Fruit fly (Drosophila melanogaster) whole organism, embryonic: ENCODE data around the gene CG5157.

ENCODE experiments used
- CG10321 ChIP-seq: fragments of 200-800 bp; sonication (Bioruptor generic); IDR thresholded peaks from 2 replicates; pipeline ENCODE4 v1.3.6; 2022; ENCODE audit warnings: missing biosample characterization, missing genetic modification characterization
- CG10431 ChIP-seq: fragments of 200-800 bp; sonication (Bioruptor generic); optimal IDR thresholded peaks from 3 replicates; lab custom pipeline; 2018; ENCODE audit warnings: missing biosample characterization, mild to moderate bottlenecking, missing genetic modification characterization
- CG11695 ChIP-seq: fragments of 200-800 bp; sonication (Bioruptor generic); IDR thresholded peaks from 3 replicates; pipeline ENCODE4 v1.3.6; 2022; ENCODE audit warnings: missing biosample characterization, missing genetic modification characterization
- CG12236 ChIP-seq: fragments of 200-800 bp; sonication (Bioruptor generic); optimal IDR thresholded peaks from 2 replicates; lab custom pipeline; 2016; ENCODE audit warnings: missing biosample characterization, missing genetic modification characterization
- CG2116 ChIP-seq: fragments of 200-800 bp; sonication (Bioruptor generic); optimal IDR thresholded peaks from 3 replicates; lab custom pipeline; 2018; ENCODE audit warnings: missing biosample characterization, mild to moderate bottlenecking, missing genetic modification characterization
- CG32772 ChIP-seq: fragments of 200-800 bp; sonication (Bioruptor generic); IDR thresholded peaks from 2 replicates; pipeline ENCODE4 v1.3.6; 2022; ENCODE audit warnings: missing biosample characterization, missing genetic modification characterization
- CG4617 ChIP-seq: fragments of 200-800 bp; sonication (Bioruptor generic); optimal IDR thresholded peaks from 3 replicates; lab custom pipeline; 2016; ENCODE audit warnings: missing biosample characterization, missing genetic modification characterization, borderline replicate concordance
- CG6654 ChIP-seq: fragments of 200-800 bp; sonication (Bioruptor generic); optimal IDR thresholded peaks from 2 replicates; lab custom pipeline; 2017; ENCODE audit warnings: missing biosample characterization, mild to moderate bottlenecking, missing genetic modification characterization
- CG6813 ChIP-seq: fragments of 200-800 bp; sonication (Bioruptor generic); optimal IDR thresholded peaks from 2 replicates; lab custom pipeline; 2017; ENCODE audit warnings: missing biosample characterization, missing genetic modification characterization, mild to moderate bottlenecking, moderate library complexity, missing genetic modification reagents
- CG9215 ChIP-seq: fragments of 200-800 bp; sonication (Bioruptor generic); IDR thresholded peaks from 2 replicates; pipeline ENCODE4 v1.3.6; 2022; ENCODE audit warnings: missing biosample characterization, missing genetic modification characterization
- CG9727 ChIP-seq: fragments of 200-800 bp; sonication (Bioruptor generic); optimal IDR thresholded peaks from 3 replicates; lab custom pipeline; 2017; ENCODE audit warnings: missing biosample characterization, mild to moderate bottlenecking, missing genetic modification characterization
- CG9817 ChIP-seq: fragments of 200-800 bp; sonication (Bioruptor generic); optimal IDR thresholded peaks from 2 replicates; lab custom pipeline; 2018; ENCODE audit warnings: missing biosample characterization, mild to moderate bottlenecking, missing genetic modification characterization, moderate library complexity
- D19A ChIP-seq: fragments of 200-800 bp; optimal IDR thresholded peaks from 3 replicates; lab custom pipeline; 2019; ENCODE audit warnings: missing biosample characterization, mild to moderate bottlenecking, missing genetic modification characterization, moderate library complexity
- Doc2 ChIP-seq: fragments of 200-800 bp; sonication (Bioruptor generic); IDR thresholded peaks from 2 replicates; pipeline ENCODE4 v1.3.6; 2022; ENCODE audit warnings: missing biosample characterization, missing genetic modification characterization
- Dp ChIP-seq: fragments of 200-800 bp; sonication (Bioruptor generic); optimal IDR thresholded peaks from 2 replicates; lab custom pipeline; 2018; ENCODE audit warnings: missing biosample characterization, mild to moderate bottlenecking, missing genetic modification characterization, moderate library complexity
- Hr3 ChIP-seq: fragments of 200-800 bp; sonication (Bioruptor generic); optimal IDR thresholded peaks from 3 replicates; lab custom pipeline; 2016; ENCODE audit warnings: missing biosample characterization, missing genetic modification characterization
- Lim3 ChIP-seq: fragments of 200-800 bp; sonication (Bioruptor generic); IDR thresholded peaks from 2 replicates; pipeline ENCODE4 v1.3.6; 2022; ENCODE audit warnings: missing biosample characterization, missing genetic modification characterization
- MBD-R2 ChIP-seq: fragments of 200-800 bp; sonication (Bioruptor generic); IDR thresholded peaks from 2 replicates; pipeline ENCODE4 v1.3.6; 2022; ENCODE audit warnings: missing biosample characterization, missing genetic modification characterization
- MTF-1 ChIP-seq: fragments of 200-800 bp; sonication (Bioruptor generic); optimal IDR thresholded peaks from 2 replicates; lab custom pipeline; 2018; ENCODE audit warnings: missing biosample characterization, mild to moderate bottlenecking, missing genetic modification characterization, borderline replicate concordance
- NfI ChIP-seq: fragments of 200-800 bp; sonication (Bioruptor generic); optimal IDR thresholded peaks from 3 replicates; lab custom pipeline; 2018; ENCODE audit warnings: missing biosample characterization, mild to moderate bottlenecking, missing genetic modification characterization, moderate library complexity
- Oli ChIP-seq: fragments of 200-800 bp; sonication (Bioruptor generic); optimal IDR thresholded peaks from 2 replicates; lab custom pipeline; 2018; ENCODE audit warnings: missing biosample characterization, mild to moderate bottlenecking, missing genetic modification characterization, moderate library complexity
- Rx ChIP-seq: fragments of 200-800 bp; sonication (Bioruptor generic); IDR thresholded peaks from 2 replicates; pipeline ENCODE4 v1.3.6; 2022; ENCODE audit warnings: missing biosample characterization, missing genetic modification characterization
- Vsx1 ChIP-seq: fragments of 200-800 bp; sonication (Bioruptor generic); optimal IDR thresholded peaks from 2 replicates; lab custom pipeline; 2017; ENCODE audit warnings: missing biosample characterization, mild to moderate bottlenecking, missing genetic modification characterization, missing genetic modification reagents
- ac ChIP-seq: fragments of 200-800 bp; sonication (Bioruptor generic); optimal IDR thresholded peaks from 3 replicates; lab custom pipeline; 2017; ENCODE audit warnings: missing biosample characterization, mild to moderate bottlenecking, missing genetic modification characterization
- ara ChIP-seq: fragments of 200-800 bp; sonication (Bioruptor generic); IDR thresholded peaks from 2 replicates; pipeline ENCODE4 v1.3.6; 2022; ENCODE audit warnings: missing biosample characterization, missing genetic modification characterization
- ase ChIP-seq: fragments of 200-800 bp; sonication (Bioruptor generic); IDR thresholded peaks from 3 replicates; pipeline ENCODE4 v1.3.6; 2022; ENCODE audit warnings: missing biosample characterization, missing genetic modification characterization
- bbx ChIP-seq: fragments of 200-800 bp; sonication (Bioruptor generic); IDR thresholded peaks from 2 replicates; pipeline ENCODE4 v1.3.6; 2022; ENCODE audit warnings: missing biosample characterization, missing genetic modification characterization; ENCODE audit not compliant: partially characterized antibody
- br ChIP-seq: fragments of >200 bp; optimal IDR thresholded peaks from 2 replicates; lab custom pipeline; 2017
- cad ChIP-seq: fragments of >200 bp; optimal IDR thresholded peaks from 2 replicates; lab custom pipeline; 2017; ENCODE audit warnings: missing biosample characterization, missing genetic modification characterization
- chm ChIP-seq: fragments of 200-800 bp; sonication (Bioruptor generic); IDR thresholded peaks from 2 replicates; pipeline ENCODE4 v1.3.6; 2022; ENCODE audit warnings: missing biosample characterization, missing genetic modification characterization
- crp ChIP-seq, 2 experiments: fragments of 200-800 bp; sonication (Bioruptor generic); optimal IDR thresholded peaks; 2 replicates in 1 of 2; 3 replicates in 1 of 2; lab custom pipeline; 2017; ENCODE audit warnings: missing biosample characterization in 2 of 2, missing genetic modification characterization in 2 of 2, mild to moderate bottlenecking in 1 of 2, moderate library complexity in 1 of 2
- danr ChIP-seq: fragments of 200-800 bp; sonication (Bioruptor generic); IDR thresholded peaks from 2 replicates; pipeline ENCODE4 v1.3.6; 2022; ENCODE audit warnings: missing biosample characterization, missing genetic modification characterization
- dpn ChIP-seq, 2 experiments: fragments of 200-800 bp; sonication (Bioruptor generic); optimal IDR thresholded peaks; 3 replicates each; lab custom pipeline; 2016; ENCODE audit warnings: missing biosample characterization in 2 of 2, missing genetic modification characterization in 2 of 2
- gro ChIP-seq: fragments of 200-800 bp; sonication (Bioruptor generic); optimal IDR thresholded peaks from 2 replicates; lab custom pipeline; 2016; ENCODE audit warnings: missing biosample characterization, missing genetic modification characterization
- gsb ChIP-seq: fragments of 200-800 bp; sonication (Bioruptor generic); IDR thresholded peaks from 2 replicates; pipeline ENCODE4 v1.3.6; 2022; ENCODE audit warnings: missing biosample characterization, missing genetic modification characterization
- klu ChIP-seq: fragments of 200-800 bp; sonication (Bioruptor generic); IDR thresholded peaks from 2 replicates; pipeline ENCODE4 v1.3.6; 2022; ENCODE audit warnings: missing biosample characterization, missing genetic modification characterization
- lmd ChIP-seq: fragments of 200-800 bp; sonication (Bioruptor generic); IDR thresholded peaks from 2 replicates; pipeline ENCODE4 v1.3.6; 2022; ENCODE audit warnings: missing biosample characterization, missing genetic modification characterization
- nom ChIP-seq: fragments of 200-800 bp; sonication (Bioruptor generic); optimal IDR thresholded peaks from 2 replicates; lab custom pipeline; 2017; ENCODE audit warnings: missing biosample characterization, missing genetic modification characterization, mild to moderate bottlenecking, moderate library complexity, missing genetic modification reagents
- prd ChIP-seq, 3 experiments: fragments of >200 bp in 2 of 3; fragments of 200-800 bp in 1 of 3; sonication (Bioruptor generic) in 1 of 3; optimal IDR thresholded peaks in 2 of 3; IDR thresholded peaks in 1 of 3; 2 replicates in 2 of 3; 3 replicates in 1 of 3; pipeline versions ENCODE4 v1.3.6 to Lab custom; 2017 to 2022; ENCODE audit warnings: missing biosample characterization in 1 of 3, missing genetic modification characterization in 1 of 3
- rib ChIP-seq: fragments of 200-800 bp; sonication (Bioruptor generic); IDR thresholded peaks from 2 replicates; pipeline ENCODE4 v1.3.6; 2022; ENCODE audit warnings: missing biosample characterization, missing genetic modification characterization
- sc ChIP-seq, 3 experiments: fragments of >200 bp in 2 of 3; fragments of 200-800 bp in 1 of 3; sonication (Bioruptor generic) in 1 of 3; optimal IDR thresholded peaks; 2 replicates in 2 of 3; 3 replicates in 1 of 3; lab custom pipeline; 2017; ENCODE audit warnings: mild to moderate bottlenecking in 1 of 3, missing biosample characterization in 1 of 3, missing genetic modification characterization in 1 of 3, missing genetic modification reagents in 1 of 3
- slbo ChIP-seq: fragments of 200-800 bp; sonication (Bioruptor generic); IDR thresholded peaks from 2 replicates; pipeline ENCODE4 v1.3.6; 2022; ENCODE audit warnings: missing biosample characterization, missing genetic modification characterization
- sqz ChIP-seq: fragments of 200-800 bp; sonication (Bioruptor generic); optimal IDR thresholded peaks from 3 replicates; lab custom pipeline; 2018; ENCODE audit warnings: missing biosample characterization, mild to moderate bottlenecking, missing genetic modification characterization
- sr ChIP-seq: fragments of 200-800 bp; sonication (Bioruptor generic); IDR thresholded peaks from 3 replicates; pipeline ENCODE4 v1.3.6; 2022; ENCODE audit warnings: missing biosample characterization, missing genetic modification characterization
- tin ChIP-seq: fragments of 200-800 bp; sonication (Bioruptor generic); optimal IDR thresholded peaks from 3 replicates; lab custom pipeline; 2016; ENCODE audit warnings: missing biosample characterization, missing genetic modification characterization
- unc-4 ChIP-seq: fragments of 200-800 bp; sonication (Bioruptor generic); IDR thresholded peaks from 2 replicates; pipeline ENCODE4 v1.3.6; 2022; ENCODE audit warnings: missing biosample characterization, missing genetic modification characterization; ENCODE audit not compliant: partially characterized antibody
- zen ChIP-seq: fragments of 200-800 bp; sonication (Bioruptor generic); optimal IDR thresholded peaks from 3 replicates; lab custom pipeline; 2018; ENCODE audit warnings: missing biosample characterization, mild to moderate bottlenecking, missing genetic modification characterization, moderate library complexity
- zfh1 ChIP-seq: fragments of 200-800 bp; sonication (Bioruptor generic); IDR thresholded peaks from 3 replicates; pipeline ENCODE4 v1.3.6; 2022; ENCODE audit warnings: missing biosample characterization, missing genetic modification characterization

CG5157 gene

DNA sequence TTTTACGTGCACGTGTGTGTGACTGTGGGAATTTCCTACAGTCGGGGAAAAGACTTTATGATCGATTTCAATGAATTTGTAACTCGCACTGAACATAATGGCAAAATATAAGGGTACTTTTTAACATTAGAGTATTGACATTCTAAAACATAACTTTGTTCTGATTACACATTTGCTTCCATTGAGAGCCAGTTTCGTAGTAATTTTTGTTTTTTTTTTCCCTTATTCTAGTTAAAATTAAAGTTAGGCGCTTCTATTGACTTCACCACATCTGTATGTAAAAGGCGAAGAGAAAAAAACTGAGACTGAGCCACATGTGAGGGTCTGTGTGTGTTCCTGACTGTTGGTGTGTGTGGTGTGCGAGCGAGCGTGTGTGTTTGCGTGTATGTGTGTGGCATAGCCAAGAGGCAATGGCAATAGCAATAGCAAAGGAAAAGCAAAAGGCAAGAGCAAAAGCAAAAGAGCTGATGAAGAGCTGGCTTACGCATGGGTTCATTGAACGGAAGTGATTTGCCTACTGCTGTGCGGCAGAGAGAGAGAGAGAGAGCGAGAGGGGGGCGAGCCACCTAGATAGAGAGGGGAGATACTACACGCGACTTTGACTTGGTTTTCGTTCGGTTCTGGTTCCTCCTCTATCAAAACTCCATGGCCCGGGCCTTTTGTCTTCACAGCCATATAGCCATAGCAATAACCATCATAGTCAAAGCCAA lies 24.3 kb upstream of the CG5157 start (continued):
- TF ChIP-seq ac (GFP tag; lab: Kevin White, UChicago) (no peak), Hr3 (peak; percentile 72), crp (GFP tag; optimal IDR thresholded peaks at IDR 0.05; lab: Kevin White, UChicago) (peak in 1 of 2 experiments; percentile 16), CG9727 (GFP tag; lab: Kevin White, UChicago) (peak; percentile 69), CG10321 (no peak), CG9215 (peak; percentile 69), ara (no peak), zen (tag; lab: Kevin White, UChicago) (no peak), cad (no peak), CG9817 (tag; lab: Kevin White, UChicago) (peak; percentile 70), CG4617 (GFP tag; lab: Kevin White, UChicago) (no peak), ase (GFP tag; lab: Robert Waterston, UW) (0 out of 3 replicates have a peak, but pooled peaks have one; percentile 39), sqz (GFP tag; lab: Kevin White, UChicago) (peak; percentile 89), nom (GFP tag; lab: Kevin White, UChicago) (peak; percentile 5), dpn (GFP tag; optimal IDR thresholded peaks at IDR 0.05; lab: Kevin White, UChicago) (peak; percentile 71 to 79), CG2116 (GFP tag; lab: Kevin White, UChicago) (peak; percentile 34), gro (GFP tag; lab: Kevin White, UChicago) (peak; percentile 47), CG6654 (no peak), tin (GFP tag; lab: Kevin White, UChicago) (peak; percentile 68), MTF-1 (GFP tag; lab: Kevin White, UChicago) (peak; percentile 41), CG12236 (GFP tag; lab: Kevin White, UChicago) (peak; percentile 52), chm (GFP tag; lab: Robert Waterston, UW) (0 out of 2 replicates have a peak, but pooled peaks have one; percentile 30), Doc2 (no peak), Lim3 (GFP tag; lab: Robert Waterston, UW) (no peak), klu (GFP tag; lab: Robert Waterston, UW) (no peak), Vsx1 (no peak), Dp (GFP tag; lab: Kevin White, UChicago) (no peak), danr (GFP tag; lab: Robert Waterston, UW) (peak; percentile 11; the same call in 1 of the 2 replicates), lmd (GFP tag; lab: Robert Waterston, UW) (peak; percentile 64), gsb (peak; percentile 39; the same call in 1 of the 2 replicates), CG10431 (GFP tag; lab: Kevin White, UChicago) (peak; percentile 42), Rx (peak; percentile 18; the same call in 1 of the 2 replicates), MBD-R2 (GFP tag; lab: Robert Waterston, UW) (no peak; the same call in 1 of the 2 replicates), sr (GFP tag; lab: Robert Waterston, UW) (no peak), CG6813 (GFP tag; lab: Kevin White, UChicago) (peak; percentile 69), Oli (tag; lab: Kevin White, UChicago) (peak; percentile 78), NfI (GFP tag; lab: Kevin White, UChicago) (peak; percentile 69), rib (0 out of 2 replicates have a peak, but pooled peaks have one; percentile 41), bbx (GFP tag; lab: Robert Waterston, UW) (no peak), CG11695 (GFP tag; lab: Robert Waterston, UW) (peak; percentile 78), sc (optimal IDR thresholded peaks at IDR 0.05; lab: Kevin White, UChicago) (no peak), sc (GFP tag; optimal IDR thresholded peaks at IDR 0.05; lab: Kevin White, UChicago) (peak; percentile 18), br (lab: Kevin White, UChicago) (no peak), CG32772 (peak; percentile 57; the same call in 1 of the 2 replicates), D19A (peak; percentile 75), prd (optimal IDR thresholded peaks at IDR 0.05; lab: Kevin White, UChicago) (no peak), prd (GFP tag; IDR thresholded peaks at IDR 0.05; lab: Robert Waterston, UW) (peak; percentile 60; the same call in 2 of the 3 replicates), zfh1 (GFP tag; lab: Robert Waterston, UW) (peak; percentile 40; the same call in 1 of the 3 replicates), unc-4 (GFP tag; lab: Robert Waterston, UW) (no peak), slbo (peak; percentile 75)
